Fruit fly (Drosophila melanogaster): Measurements from ENCODE around the gene CG13983.

CG13983 gene

dm6 chr2L:6291605-6292004, 27.3 kb upstream of the CG13983 start (continued):
- peak; percentile 21 for TF ChIP-seq CrebB (tag; optimal IDR thresholded peaks at IDR 0.05)
- no peak for TF ChIP-seq CG4282 (GFP tag; optimal IDR thresholded peaks at IDR 0.05)
- 0 out of 3 replicates have a peak, but pooled peaks have one; percentile 21 for TF ChIP-seq CG17361 (GFP tag; IDR thresholded peaks at IDR 0.05)
- peak; percentile 10 for TF ChIP-seq gcm (GFP tag; optimal IDR thresholded peaks at IDR 0.05)
- TF ChIP-seq Lpt (GFP tag; optimal IDR thresholded peaks at IDR 0.05), result no peak
- 0 out of 2 replicates have a peak, but pooled peaks have one; percentile 26 for TF ChIP-seq rib (GFP tag; IDR thresholded peaks at IDR 0.05)
- TF ChIP-seq salm (tag; optimal IDR thresholded peaks at IDR 0.05), result peak; percentile 1
- peak; percentile 59 for TF ChIP-seq CG10431 (GFP tag; optimal IDR thresholded peaks at IDR 0.05)
- peak; percentile 54 for TF ChIP-seq CG4328 (GFP tag; optimal IDR thresholded peaks at IDR 0.05)
- TF ChIP-seq ATbp (GFP tag; optimal IDR thresholded peaks at IDR 0.05), result peak; percentile 24
- TF ChIP-seq CG15601 (tag; optimal IDR thresholded peaks at IDR 0.05), result peak; percentile 63
- no peak for TF ChIP-seq crc (GFP tag; optimal IDR thresholded peaks at IDR 0.05)
- peak; percentile 56 for TF ChIP-seq run (tag; optimal IDR thresholded peaks at IDR 0.05)
- TF ChIP-seq CG14710 (tag; optimal IDR thresholded peaks at IDR 0.05), result peak; percentile 32
- peak; percentile 28 for TF ChIP-seq gem (tag; optimal IDR thresholded peaks at IDR 0.05)
- TF ChIP-seq tap (tag; optimal IDR thresholded peaks at IDR 0.05), result peak; percentile 28
- TF ChIP-seq B-H2 (GFP tag; optimal IDR thresholded peaks at IDR 0.05), result no peak
- no peak for TF ChIP-seq CG3726 (GFP tag; IDR thresholded peaks at IDR 0.05)
- 0 out of 2 replicates have a peak, but pooled peaks have one; percentile 14 for TF ChIP-seq onecut (GFP tag; IDR thresholded peaks at IDR 0.05)
- peak; percentile 84 for TF ChIP-seq sqz (GFP tag; optimal IDR thresholded peaks at IDR 0.05)
- TF ChIP-seq CG34422 (GFP tag; IDR thresholded peaks at IDR 0.05), result no peak
- peak in 1 of 3 experiments; percentile 46 for TF ChIP-seq lola (GFP tag; optimal IDR thresholded peaks at IDR 0.05)
- TF ChIP-seq CG17568 (GFP tag; optimal IDR thresholded peaks at IDR 0.05), result no peak
- TF ChIP-seq CG6813 (GFP tag; optimal IDR thresholded peaks at IDR 0.05), result peak; percentile 42
- TF ChIP-seq Nf-YB (GFP tag; optimal IDR thresholded peaks at IDR 0.05), result peak; percentile 16
- peak; percentile 1 for TF ChIP-seq BtbVII (GFP tag; optimal IDR thresholded peaks at IDR 0.05)
- peak; percentile 83 for TF ChIP-seq fd64A (GFP tag; optimal IDR thresholded peaks at IDR 0.05)
- TF ChIP-seq lab (GFP tag; optimal IDR thresholded peaks at IDR 0.05), result peak; percentile 16
- TF ChIP-seq CG10267 (tag; optimal IDR thresholded peaks at IDR 0.05), result no peak
- TF ChIP-seq CG2712 (tag; optimal IDR thresholded peaks at IDR 0.05), result peak; percentile 23
- TF ChIP-seq CG2678 (tag; optimal IDR thresholded peaks at IDR 0.05), result peak; percentile 17
- TF ChIP-seq Asciz (GFP tag; optimal IDR thresholded peaks at IDR 0.05), result peak; percentile 66
- TF ChIP-seq dmrt11E (tag; optimal IDR thresholded peaks at IDR 0.05), result peak; percentile 42
- TF ChIP-seq Spps (tag; optimal IDR thresholded peaks at IDR 0.05), result peak; percentile 16
- TF ChIP-seq grn (GFP tag; optimal IDR thresholded peaks at IDR 0.05), result peak; percentile 45
- peak; percentile 61 for TF ChIP-seq abd-A (tag; optimal IDR thresholded peaks at IDR 0.05)
- TF ChIP-seq dan (GFP tag; IDR thresholded peaks at IDR 0.05), result no peak
- TF ChIP-seq Xrp1 (GFP tag; IDR thresholded peaks at IDR 0.05), result peak; percentile 25; the same call in 1 of the 2 replicates
- TF ChIP-seq CG31441 (GFP tag; IDR thresholded peaks at IDR 0.05), result peak; percentile 27; the same call in 1 of the 2 replicates
- peak; percentile 11 for TF ChIP-seq D19A (tag; optimal IDR thresholded peaks at IDR 0.05)
- TF ChIP-seq E2f2 (GFP tag; IDR thresholded peaks at IDR 0.05), result no peak
- peak; percentile 78 for TF ChIP-seq kni (GFP tag; optimal IDR thresholded peaks at IDR 0.05)
- TF ChIP-seq gsb-n (tag; optimal IDR thresholded peaks at IDR 0.05), result peak; percentile 28
- 0 out of 2 replicates have a peak, but pooled peaks have one; percentile 1 for TF ChIP-seq Awh (GFP tag; IDR thresholded peaks at IDR 0.05)
- peak; percentile 67 for TF ChIP-seq Med (GFP tag)
- TF ChIP-seq pros (GFP tag; optimal IDR thresholded peaks at IDR 0.05), result peak; percentile 34
- TF ChIP-seq Vsx1 (GFP tag; optimal IDR thresholded peaks at IDR 0.05), result peak; percentile 28
- TF ChIP-seq z (GFP tag; IDR thresholded peaks at IDR 0.05), result 0 out of 3 replicates have a peak, but pooled peaks have one; percentile 14
- TF ChIP-seq Stat92E (GFP tag; optimal IDR thresholded peaks at IDR 0.05), result peak in 1 of 3 experiments; percentile 46

Measured in whole organism, embryonic.